Worm (Caenorhabditis elegans) whole organism, L3 larva: Measurements from ENCODE around the gene T05C1.1.

Experiments
- jun-1 ChIP-seq: fragments of 150-350 bp; optimal IDR thresholded peaks from 2 replicates; lab custom pipeline; 2014; ENCODE audit warnings: missing biosample characterization, missing genetic modification reagents, missing genetic modification characterization
- lsy-12 ChIP-seq: sonication (generic microtip); optimal IDR thresholded peaks from 2 replicates; lab custom pipeline; 2016; ENCODE audit warnings: mild to moderate bottlenecking, missing genetic modification characterization, missing compliant biosample characterization
- snpc-4 ChIP-seq: fragments of 150-350 bp; optimal IDR thresholded peaks from 2 replicates; lab custom pipeline; 2014; ENCODE audit warnings: missing biosample characterization, missing genetic modification characterization

DNA sequence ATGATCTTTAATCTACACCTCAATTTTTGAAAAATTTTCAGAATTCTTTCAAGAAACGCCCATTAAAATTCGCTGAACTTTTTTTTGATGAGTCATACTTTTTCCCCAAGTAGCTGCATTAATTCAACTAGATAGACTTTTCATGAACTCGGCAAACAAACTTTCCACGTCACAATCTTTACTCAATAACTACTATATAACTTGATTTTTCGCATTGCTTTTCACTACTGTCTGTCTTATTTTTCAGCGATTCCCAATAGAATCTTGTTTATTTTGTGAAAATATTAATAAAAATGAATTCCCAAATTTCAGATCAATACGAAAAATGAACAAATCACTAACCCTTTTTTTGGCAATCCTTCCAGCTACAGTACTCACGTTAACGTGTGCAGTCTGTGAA lies at the start of gene T05C1.1:
- no peak for TF ChIP-seq jun-1
- TF ChIP-seq snpc-4 (tag; lab: Kevin White, UChicago), result no peak
- TF ChIP-seq lsy-12 (tag; lab: Kevin White, UChicago), result no peak
